Fruit fly (Drosophila melanogaster): Measurements from ENCODE around the gene CkIalpha.

Gene CkIalpha

dm6 chrX:12672317-12673172 is 19.1 kb downstream of the CkIalpha start (continued):
- no peak for TF ChIP-seq zfh1 (GFP tag; IDR thresholded peaks at IDR 0.05)
- TF ChIP-seq CG12155 (GFP tag; optimal IDR thresholded peaks at IDR 0.05) = no peak
- no peak for TF ChIP-seq CG8290 (GFP tag; optimal IDR thresholded peaks at IDR 0.05)
- peak in 1 of 2 experiments; percentile 64 for TF ChIP-seq CG8290 (tag; optimal IDR thresholded peaks at IDR 0.05)
- no peak for TF ChIP-seq ftz-f1 (GFP tag; optimal IDR thresholded peaks at IDR 0.05)
- no peak for TF ChIP-seq Elba2 (GFP tag; optimal IDR thresholded peaks at IDR 0.05)
- TF ChIP-seq Dfd (GFP tag; optimal IDR thresholded peaks at IDR 0.05) = no peak
- no peak for TF ChIP-seq Nf-YB (GFP tag; optimal IDR thresholded peaks at IDR 0.05)
- no peak for TF ChIP-seq tx (GFP tag; optimal IDR thresholded peaks at IDR 0.05)
- TF ChIP-seq CG17359 (tag; optimal IDR thresholded peaks at IDR 0.05) = no peak
- TF ChIP-seq Tbp (GFP tag; optimal IDR thresholded peaks at IDR 0.05) = no peak
- no peak for TF ChIP-seq CG7963 (GFP tag; IDR thresholded peaks at IDR 0.05; ENCODE audit: partially characterized antibody)
- TF ChIP-seq dati (GFP tag; IDR thresholded peaks at IDR 0.05) = no peak
- no peak for TF ChIP-seq Side (GFP tag; optimal IDR thresholded peaks at IDR 0.05)
- no peak for TF ChIP-seq Ssrp (tag; optimal IDR thresholded peaks at IDR 0.05)
- TF ChIP-seq Bgb (GFP tag; IDR thresholded peaks at IDR 0.05; ENCODE audit: partially characterized antibody) = no peak
- TF ChIP-seq CG13775 (GFP tag; optimal IDR thresholded peaks at IDR 0.05) = no peak
- TF ChIP-seq CG31388 (GFP tag; optimal IDR thresholded peaks at IDR 0.05) = no peak
- peak; percentile 97 for TF ChIP-seq sqz (GFP tag; optimal IDR thresholded peaks at IDR 0.05)
- no peak for TF ChIP-seq Chrac-16 (GFP tag; optimal IDR thresholded peaks at IDR 0.05)
- no peak for TF ChIP-seq CG11560 (tag; IDR thresholded peaks at IDR 0.05)
- TF ChIP-seq CG18011 (GFP tag; optimal IDR thresholded peaks at IDR 0.05) = no peak
- TF ChIP-seq NC2β (GFP tag; optimal IDR thresholded peaks at IDR 0.05) = no peak
- TF ChIP-seq trem (tag; optimal IDR thresholded peaks at IDR 0.05) = no peak
- peak; percentile 51; the same call in 1 of the 2 replicates for TF ChIP-seq NFAT (GFP tag; IDR thresholded peaks at IDR 0.05)
- no peak for TF ChIP-seq croc (GFP tag; conservative IDR thresholded peaks at IDR 0.05)
- no peak for TF ChIP-seq HLH54F (GFP tag; optimal IDR thresholded peaks at IDR 0.05)
- no peak for TF ChIP-seq CG9727 (GFP tag; optimal IDR thresholded peaks at IDR 0.05)
- TF ChIP-seq CG5953 (GFP tag; IDR thresholded peaks at IDR 0.05) = no peak
- TF ChIP-seq CG17186 (GFP tag; optimal IDR thresholded peaks at IDR 0.05) = no peak
- TF ChIP-seq CG12769 (tag; optimal IDR thresholded peaks at IDR 0.05) = peak; percentile 72
- TF ChIP-seq CG10959 (GFP tag; IDR thresholded peaks at IDR 0.05) = no peak
- no peak for TF ChIP-seq Drgx (GFP tag; IDR thresholded peaks at IDR 0.05)
- TF ChIP-seq hth (optimal IDR thresholded peaks at IDR 0.05) = no peak
- TF ChIP-seq Six4 (GFP tag; optimal IDR thresholded peaks at IDR 0.05) = no peak
- TF ChIP-seq CG4282 (GFP tag; optimal IDR thresholded peaks at IDR 0.05) = no peak
- no peak for TF ChIP-seq lov (optimal IDR thresholded peaks at IDR 0.05)
- TF ChIP-seq lov (GFP tag; IDR thresholded peaks at IDR 0.05) = no peak
- no peak for TF ChIP-seq Rx (GFP tag; IDR thresholded peaks at IDR 0.05)
- no peak for TF ChIP-seq rib (GFP tag; IDR thresholded peaks at IDR 0.05)
- no peak for TF ChIP-seq Dp (GFP tag; optimal IDR thresholded peaks at IDR 0.05)
- TF ChIP-seq YL-1 (GFP tag; optimal IDR thresholded peaks at IDR 0.05) = no peak
- TF ChIP-seq Kr (GFP tag; optimal IDR thresholded peaks at IDR 0.05) = no peak
- TF ChIP-seq CG2199 (GFP tag; IDR thresholded peaks at IDR 0.05) = 0 out of 3 replicates have a peak, but pooled peaks have one; percentile 24
- no peak for TF ChIP-seq tin (GFP tag; optimal IDR thresholded peaks at IDR 0.05)
- peak; percentile 37 for TF ChIP-seq CG18599 (GFP tag; optimal IDR thresholded peaks at IDR 0.05)
- 0 out of 2 replicates have a peak, but pooled peaks have one; percentile 20 for TF ChIP-seq CG3847 (GFP tag; IDR thresholded peaks at IDR 0.05)
- no peak for TF ChIP-seq Ets65A (GFP tag)
- no peak for TF ChIP-seq btn (GFP tag; optimal IDR thresholded peaks at IDR 0.05)
- no peak for TF ChIP-seq Mes4 (GFP tag; optimal IDR thresholded peaks at IDR 0.05)
- no peak for TF ChIP-seq CG13424 (tag; optimal IDR thresholded peaks at IDR 0.05)

All from whole organism, embryonic.